Fruit fly (Drosophila melanogaster) whole organism, pupa: ENCODE results near the gene CG13364.
A peak's percentile ranks its signal among the peaks of the same experiment; 100 is the strongest.

Source experiments
- CG10348 ChIP-seq: fragments of 200-800 bp; sonication (Bioruptor generic); IDR thresholded peaks from 2 replicates; pipeline ENCODE4 v1.3.6; 2022; ENCODE audit warnings: missing biosample characterization, missing genetic modification characterization
- CG12605 ChIP-seq: fragments of 200-800 bp; sonication (Bioruptor generic); IDR thresholded peaks from 2 replicates; pipeline ENCODE4 v1.3.6; 2022; ENCODE audit warnings: missing biosample characterization, missing genetic modification characterization
- CG13204 ChIP-seq: fragments of 200-800 bp; sonication (Bioruptor generic); optimal IDR thresholded peaks from 2 replicates; lab custom pipeline; 2018; ENCODE audit warnings: missing biosample characterization, mild to moderate bottlenecking, missing genetic modification characterization, moderate library complexity
- CG14655 ChIP-seq: fragments of 200-800 bp; sonication (Bioruptor generic); optimal IDR thresholded peaks from 3 replicates; lab custom pipeline; 2017; ENCODE audit warnings: mild to moderate bottlenecking, missing biosample characterization, missing genetic modification reagents, missing genetic modification characterization
- CG15710 ChIP-seq: fragments of 200-800 bp; sonication (Bioruptor generic); optimal IDR thresholded peaks from 2 replicates; lab custom pipeline; 2018; ENCODE audit warnings: missing biosample characterization, mild to moderate bottlenecking, missing genetic modification characterization, moderate library complexity
- CG17806 ChIP-seq: fragments of 200-800 bp; sonication (Bioruptor generic); optimal IDR thresholded peaks from 2 replicates; lab custom pipeline; 2018; ENCODE audit warnings: missing biosample characterization, mild to moderate bottlenecking, missing genetic modification characterization, moderate library complexity
- CG32121 ChIP-seq: fragments of 200-800 bp; sonication (Bioruptor generic); IDR thresholded peaks from 2 replicates; pipeline ENCODE4 v1.3.6; 2022; ENCODE audit warnings: missing biosample characterization, missing genetic modification characterization
- CG34367 ChIP-seq: fragments of 200-800 bp; sonication (Bioruptor generic); optimal IDR thresholded peaks from 2 replicates; lab custom pipeline; 2018; ENCODE audit warnings: missing biosample characterization, mild to moderate bottlenecking, missing genetic modification characterization
- CG4496 ChIP-seq: fragments of 200-800 bp; sonication (Bioruptor generic); IDR thresholded peaks from 3 replicates; pipeline ENCODE4 v1.3.6; 2022; ENCODE audit warnings: missing biosample characterization, missing genetic modification characterization
- CG8159 ChIP-seq: fragments of 200-800 bp; sonication (Bioruptor generic); optimal IDR thresholded peaks from 3 replicates; lab custom pipeline; 2018; ENCODE audit warnings: missing biosample characterization, mild to moderate bottlenecking, missing genetic modification characterization, moderate library complexity
- CG8301 ChIP-seq: fragments of 200-800 bp; sonication (Bioruptor generic); optimal IDR thresholded peaks from 2 replicates; lab custom pipeline; 2018; ENCODE audit warnings: missing biosample characterization, mild to moderate bottlenecking, missing genetic modification characterization
- CG9948 ChIP-seq: fragments of 200-800 bp; sonication (Bioruptor generic); optimal IDR thresholded peaks from 2 replicates; lab custom pipeline; 2018; ENCODE audit warnings: missing biosample characterization, mild to moderate bottlenecking, missing genetic modification characterization, moderate library complexity
- D1 ChIP-seq: fragments of 200-800 bp; sonication (Bioruptor generic); optimal IDR thresholded peaks from 2 replicates; lab custom pipeline; 2018; ENCODE audit warnings: missing biosample characterization, mild to moderate bottlenecking, missing genetic modification characterization, moderate library complexity
- EcR ChIP-seq: fragments of 200-800 bp; sonication (Bioruptor generic); optimal IDR thresholded peaks from 3 replicates; lab custom pipeline; 2019; ENCODE audit warnings: missing biosample characterization, missing genetic modification characterization, mild to moderate bottlenecking, moderate library complexity, missing genetic modification reagents
- Ets98B ChIP-seq: fragments of 200-800 bp; sonication (Bioruptor generic); IDR thresholded peaks from 2 replicates; pipeline ENCODE4 v1.3.6; 2022; ENCODE audit warnings: missing biosample characterization, missing genetic modification characterization
- Pif1A ChIP-seq: fragments of 200-800 bp; sonication (Bioruptor generic); optimal IDR thresholded peaks from 3 replicates; lab custom pipeline; 2016; ENCODE audit warnings: missing biosample characterization, missing genetic modification characterization
- Pif1B ChIP-seq: fragments of 200-800 bp; sonication (Bioruptor generic); optimal IDR thresholded peaks from 3 replicates; lab custom pipeline; 2016; ENCODE audit warnings: missing biosample characterization, missing genetic modification characterization
- Snoo ChIP-seq: fragments of 200-800 bp; sonication (Bioruptor generic); optimal IDR thresholded peaks from 3 replicates; lab custom pipeline; 2017; ENCODE audit warnings: missing biosample characterization, mild to moderate bottlenecking, missing genetic modification characterization, inconsistent platforms
- fd96Ca ChIP-seq: fragments of 200-800 bp; sonication (Bioruptor generic); IDR thresholded peaks from 3 replicates; pipeline ENCODE4 v1.3.6; 2022; ENCODE audit warnings: missing biosample characterization, missing genetic modification characterization
- gl ChIP-seq: fragments of 200-800 bp; sonication (Bioruptor generic); optimal IDR thresholded peaks from 2 replicates; lab custom pipeline; 2018; ENCODE audit warnings: missing biosample characterization, mild to moderate bottlenecking, missing genetic modification characterization
- rn ChIP-seq: fragments of 200-800 bp; sonication (Bioruptor generic); IDR thresholded peaks from 2 replicates; pipeline ENCODE4 v1.3.6; 2022; ENCODE audit warnings: missing biosample characterization, missing genetic modification characterization

Gene CG13364

dm6 chrX:629239-629821 is 4.3 kb upstream of the CG13364 start, which contains the start of the genes RpL36 and Mybbp1A:
Gene RpL36 (minus strand): TSS chrX:629483.
Gene Mybbp1A (plus strand): TSS chrX:629773.
- TF ChIP-seq Ets98B (GFP tag; lab: Robert Waterston, UW) (peak; percentile 51; the same call in 1 of the 2 replicates), rn (peak; percentile 13; the same call in 1 of the 2 replicates), CG14655 (GFP tag; lab: Kevin White, UChicago) (no peak), CG32121 (GFP tag; lab: Robert Waterston, UW) (0 out of 2 replicates have a peak, but pooled peaks have one; percentile 18), fd96Ca (GFP tag; lab: Robert Waterston, UW) (0 out of 3 replicates have a peak, but pooled peaks have one; percentile 7), Pif1B (no peak), Snoo (tag; lab: Kevin White, UChicago) (peak; percentile 74), CG17806 (tag; lab: Kevin White, UChicago) (no peak), gl (tag; lab: Kevin White, UChicago) (peak; percentile 38), EcR (peak; percentile 42), CG10348 (GFP tag; lab: Robert Waterston, UW) (no peak), CG13204 (GFP tag; lab: Kevin White, UChicago) (no peak), CG8301 (tag; lab: Kevin White, UChicago) (no peak), D1 (tag; lab: Kevin White, UChicago) (no peak), CG9948 (tag; lab: Kevin White, UChicago) (no peak), CG8159 (tag; lab: Kevin White, UChicago) (peak; percentile 61), CG15710 (tag; lab: Kevin White, UChicago) (peak; percentile 44), CG12605 (peak; percentile 40), CG34367 (tag; lab: Kevin White, UChicago) (peak; percentile 50), Pif1A (no peak), CG4496 (GFP tag; lab: Robert Waterston, UW) (peak; percentile 44; the same call in 1 of the 3 replicates)

DNA sequence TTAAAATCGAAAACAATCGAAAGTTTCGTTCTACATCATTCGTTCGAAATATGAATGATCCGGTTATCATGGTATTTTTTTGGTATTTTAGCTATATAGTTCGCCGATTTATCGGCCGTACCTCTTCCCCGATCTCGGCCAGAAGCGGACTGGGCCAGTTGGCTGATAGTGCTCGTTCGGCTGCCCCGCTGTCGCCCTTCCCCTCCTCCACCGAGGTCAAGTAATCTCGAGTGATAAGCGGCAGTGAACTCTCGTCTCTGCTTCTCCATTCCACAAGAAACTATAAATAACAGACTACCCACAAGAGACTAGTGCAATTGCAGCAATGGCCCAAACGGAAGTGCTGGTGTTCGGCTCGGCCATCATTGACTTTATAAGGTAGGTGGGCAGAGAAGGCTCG is 1.6 kb downstream of the CG13364 start, which contains the start of gene CG13369:
TSS of gene CG13369 (plus strand) at position 112 of the 400 bp plus-strand sequence.
- TF ChIP-seq CG10348 (GFP tag; lab: Robert Waterston, UW) (no peak), CG12605 (no peak), CG8159 (tag; lab: Kevin White, UChicago) (no peak), CG17806 (tag; lab: Kevin White, UChicago) (no peak), fd96Ca (GFP tag; lab: Robert Waterston, UW) (no peak), D1 (tag; lab: Kevin White, UChicago) (no peak), CG34367 (tag; lab: Kevin White, UChicago) (no peak), CG15710 (tag; lab: Kevin White, UChicago) (no peak), CG14655 (GFP tag; lab: Kevin White, UChicago) (no peak), CG4496 (GFP tag; lab: Robert Waterston, UW) (no peak), EcR (no peak), gl (tag; lab: Kevin White, UChicago) (no peak)

DNA sequence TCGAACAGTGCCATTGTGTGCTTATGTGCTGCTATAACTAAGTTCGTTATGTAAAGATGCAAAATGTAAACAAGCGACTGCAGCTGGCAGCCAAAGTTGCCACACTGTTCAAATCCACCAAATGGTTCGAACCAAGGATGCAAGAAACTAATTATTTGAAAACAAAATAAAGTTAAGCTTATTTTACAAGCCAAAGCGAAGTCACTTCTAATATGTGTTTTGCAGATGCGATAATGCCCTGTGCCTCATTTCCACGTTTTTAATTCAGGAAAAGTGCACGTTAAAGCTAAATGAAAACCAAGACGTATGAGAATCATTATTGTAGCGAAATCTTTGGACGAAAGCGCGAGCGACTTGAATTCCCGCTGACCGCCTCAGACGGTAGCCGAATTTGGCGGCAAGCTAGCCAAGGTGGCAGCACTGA is 3.9 kb downstream of the CG13364 start, which contains the start of the genes CG13365 and Vsp37A:
TSS of gene CG13365 (minus strand) at position 84 of the 424 bp plus-strand sequence.
TSS of gene Vsp37A (plus strand) at position 399 of the 424 bp plus-strand sequence.
- TF ChIP-seq D1 (tag; lab: Kevin White, UChicago) = no peak
- peak; percentile 26 for TF ChIP-seq CG15710 (tag; lab: Kevin White, UChicago)
- no peak for TF ChIP-seq CG9948 (tag; lab: Kevin White, UChicago)
- TF ChIP-seq CG10348 (GFP tag; lab: Robert Waterston, UW) = no peak
- TF ChIP-seq fd96Ca (GFP tag; lab: Robert Waterston, UW) = no peak
- TF ChIP-seq Pif1B = no peak
- no peak for TF ChIP-seq CG17806 (tag; lab: Kevin White, UChicago)
- TF ChIP-seq CG4496 (GFP tag; lab: Robert Waterston, UW) = no peak
- TF ChIP-seq rn = no peak
- TF ChIP-seq CG32121 (GFP tag; lab: Robert Waterston, UW) = no peak
- TF ChIP-seq Pif1A = no peak
- TF ChIP-seq gl (tag; lab: Kevin White, UChicago) = no peak
- TF ChIP-seq CG8301 (tag; lab: Kevin White, UChicago) = peak; percentile 3
- no peak for TF ChIP-seq CG13204 (GFP tag; lab: Kevin White, UChicago)
- TF ChIP-seq CG14655 (GFP tag; lab: Kevin White, UChicago) = no peak
- TF ChIP-seq CG8159 (tag; lab: Kevin White, UChicago) = peak; percentile 35
- no peak for TF ChIP-seq CG34367 (tag; lab: Kevin White, UChicago)
- TF ChIP-seq Ets98B (GFP tag; lab: Robert Waterston, UW) = no peak
- no peak for TF ChIP-seq CG12605
- no peak for TF ChIP-seq Snoo (tag; lab: Kevin White, UChicago)
- TF ChIP-seq EcR = no peak

dm6 chrX:620102-620430 is 4.9 kb downstream of the CG13364 start, which contains the start of gene spdi:
Gene spdi (minus strand): TSS chrX:620195.
- TF ChIP-seq Snoo (tag; lab: Kevin White, UChicago) (no peak), CG17806 (tag; lab: Kevin White, UChicago) (no peak), CG10348 (GFP tag; lab: Robert Waterston, UW) (no peak), CG34367 (tag; lab: Kevin White, UChicago) (no peak), CG8301 (tag; lab: Kevin White, UChicago) (no peak)

- no peak for TF ChIP-seq D1 (tag; lab: Kevin White, UChicago)
- TF ChIP-seq rn = no peak
- TF ChIP-seq EcR = peak; percentile 91
- peak; percentile 29; the same call in 1 of the 3 replicates for TF ChIP-seq fd96Ca (GFP tag; lab: Robert Waterston, UW)
- TF ChIP-seq CG13204 (GFP tag; lab: Kevin White, UChicago) = no peak
- TF ChIP-seq Ets98B (GFP tag; lab: Robert Waterston, UW) = peak; percentile 22; the same call in 1 of the 2 replicates
These were observed 5.5 kb downstream of the CG13364 start for dm6 chrX:619220-620101.
